Worm (Caenorhabditis elegans) whole organism, L4 larva: ENCODE data around the gene R105.1.

Source experiments
- F49E8.2 ChIP-seq: sonication (generic microtip); optimal IDR thresholded peaks from 2 replicates; lab custom pipeline; 2016; ENCODE audit warnings: missing compliant biosample characterization, mild to moderate bottlenecking, missing genetic modification characterization, borderline replicate concordance
- aha-1 ChIP-seq: fragments of 150-350 bp; peaks from one replicate; lab custom pipeline; 2014; ENCODE audit warnings: missing biosample characterization, missing genetic modification characterization
- daf-12 ChIP-seq: fragments of 150-350 bp; optimal IDR thresholded peaks from 2 replicates; lab custom pipeline; 2014; ENCODE audit warnings: missing biosample characterization, missing genetic modification reagents, missing genetic modification characterization
- fkh-10 ChIP-seq: fragments of 150-350 bp; optimal IDR thresholded peaks from 2 replicates; lab custom pipeline; 2014; ENCODE audit warnings: missing biosample characterization, missing genetic modification reagents, missing genetic modification characterization
- lin-15B ChIP-seq: fragments of 150-350 bp; sonication (generic microtip); optimal IDR thresholded peaks from 3 replicates; lab custom pipeline; 2014; ENCODE audit warnings: missing biosample characterization, missing genetic modification characterization
- lin-39 ChIP-seq: fragments of 150-350 bp; optimal IDR thresholded peaks from 2 replicates; lab custom pipeline; 2014; ENCODE audit warnings: missing biosample characterization, missing genetic modification reagents, missing genetic modification characterization
- nhr-28 ChIP-seq: fragments of 150-350 bp; optimal IDR thresholded peaks from 2 replicates; lab custom pipeline; 2014; ENCODE audit warnings: missing biosample characterization, missing genetic modification characterization
- nhr-48 ChIP-seq: sonication (generic microtip); optimal IDR thresholded peaks from 2 replicates; lab custom pipeline; 2016; ENCODE audit warnings: mild to moderate bottlenecking, missing genetic modification characterization, missing compliant biosample characterization

ce11 chrIV:4609568-4609967 lies 23.9 kb upstream of the R105.1 start, which contains the start of gene col-110:
- TF ChIP-seq aha-1 (no peak), lin-39 (tag; lab: Kevin White, UChicago) (no peak), nhr-28 (tag; lab: Kevin White, UChicago) (no peak), F49E8.2 (tag; lab: Kevin White, UChicago) (no peak), lin-15B (tag; lab: Kevin White, UChicago) (no peak), fkh-10 (no peak), daf-12 (tag; lab: Kevin White, UChicago) (no peak), nhr-48 (tag; lab: Kevin White, UChicago) (no peak)
